Fruit fly (Drosophila melanogaster): ENCODE data around the gene Pde9.

- no peak for TF ChIP-seq CTCF (optimal IDR thresholded peaks at IDR 0.05)
- no peak for TF ChIP-seq CG8478 (optimal IDR thresholded peaks at IDR 0.05)
Measured at dm6 chrX:12750928-12751631, 146.0 kb downstream of the Pde9 start.

Data from S2 (cell line).